Fruit fly (Drosophila melanogaster) whole organism, prepupa: ENCODE measurements around the gene siz.

Experiments
- Blimp-1 ChIP-seq: fragments of 200-800 bp; sonication (Bioruptor generic); optimal IDR thresholded peaks from 3 replicates; lab custom pipeline; 2017; ENCODE audit warnings: missing biosample characterization, missing genetic modification characterization, mild to moderate bottlenecking, moderate library complexity, missing genetic modification reagents
- CG10631 ChIP-seq: fragments of 200-800 bp; sonication (Bioruptor generic); optimal IDR thresholded peaks from 2 replicates; lab custom pipeline; 2016; ENCODE audit warnings: missing biosample characterization, missing genetic modification characterization
- CG10669 ChIP-seq: fragments of 200-800 bp; sonication (Bioruptor generic); optimal IDR thresholded peaks from 3 replicates; lab custom pipeline; 2018; ENCODE audit warnings: missing biosample characterization, mild to moderate bottlenecking, missing genetic modification characterization, moderate library complexity
- CG11294 ChIP-seq: fragments of 200-800 bp; sonication (Bioruptor generic); IDR thresholded peaks from 2 replicates; pipeline ENCODE4 v1.3.6; 2022; ENCODE audit warnings: missing biosample characterization, missing genetic modification characterization
- CG15336 ChIP-seq: fragments of 200-800 bp; sonication (Bioruptor generic); IDR thresholded peaks from 2 replicates; pipeline ENCODE4 v1.3.6; 2022; ENCODE audit warnings: missing biosample characterization, missing genetic modification characterization
- CG1621 ChIP-seq: fragments of 200-800 bp; sonication (Bioruptor generic); optimal IDR thresholded peaks from 3 replicates; lab custom pipeline; 2018; ENCODE audit warnings: missing biosample characterization, mild to moderate bottlenecking, missing genetic modification characterization
- CG3032 ChIP-seq: fragments of 200-800 bp; optimal IDR thresholded peaks from 2 replicates; lab custom pipeline; 2019; ENCODE audit warnings: missing biosample characterization, mild to moderate bottlenecking, missing genetic modification characterization, moderate library complexity
- CG31627 ChIP-seq: fragments of 200-800 bp; sonication (Bioruptor generic); optimal IDR thresholded peaks from 3 replicates; lab custom pipeline; 2016; ENCODE audit warnings: missing biosample characterization, missing genetic modification characterization
- CG32006 ChIP-seq: fragments of 200-800 bp; sonication (Bioruptor generic); optimal IDR thresholded peaks from 3 replicates; lab custom pipeline; 2017; ENCODE audit warnings: missing biosample characterization, mild to moderate bottlenecking, missing genetic modification characterization
- CG34406 ChIP-seq: fragments of 200-800 bp; sonication (Bioruptor generic); optimal IDR thresholded peaks from 3 replicates; lab custom pipeline; 2016; ENCODE audit warnings: missing biosample characterization, missing genetic modification characterization
- CG3919 ChIP-seq: fragments of 200-800 bp; sonication (Bioruptor generic); optimal IDR thresholded peaks from 3 replicates; lab custom pipeline; 2016; ENCODE audit warnings: missing biosample characterization, missing genetic modification characterization
- CG6163 ChIP-seq: fragments of 200-800 bp; sonication (Bioruptor generic); IDR thresholded peaks from 3 replicates; pipeline ENCODE4 v1.3.6; 2022; ENCODE audit warnings: missing biosample characterization, missing genetic modification characterization
- CG6808 ChIP-seq: fragments of 200-800 bp; sonication (Bioruptor generic); optimal IDR thresholded peaks from 3 replicates; lab custom pipeline; 2017; ENCODE audit warnings: missing biosample characterization, missing genetic modification characterization, mild to moderate bottlenecking, moderate library complexity, missing genetic modification reagents
- CG6854 ChIP-seq: fragments of 200-800 bp; sonication (Bioruptor generic); optimal IDR thresholded peaks from 2 replicates; lab custom pipeline; 2017; ENCODE audit warnings: missing biosample characterization, mild to moderate bottlenecking, missing genetic modification characterization
- CG8119 ChIP-seq: fragments of 200-800 bp; sonication (Bioruptor generic); IDR thresholded peaks from 3 replicates; pipeline ENCODE4 v1.3.6; 2022; ENCODE audit warnings: missing biosample characterization, missing genetic modification characterization
- CG9139 ChIP-seq: fragments of 200-800 bp; sonication (Bioruptor generic); optimal IDR thresholded peaks from 3 replicates; lab custom pipeline; 2017; ENCODE audit warnings: missing biosample characterization, mild to moderate bottlenecking, missing genetic modification characterization
- Eip75B ChIP-seq: fragments of 200-800 bp; sonication (Bioruptor generic); optimal IDR thresholded peaks from 3 replicates; lab custom pipeline; 2016; ENCODE audit warnings: missing biosample characterization, missing genetic modification characterization
- Eip78C ChIP-seq: fragments of 200-800 bp; sonication (Bioruptor generic); peaks from one replicate; lab custom pipeline; 2016; ENCODE audit warnings: missing biosample characterization, missing genetic modification characterization
- Eip93F ChIP-seq: fragments of 200-800 bp; sonication (Bioruptor generic); optimal IDR thresholded peaks from 2 replicates; lab custom pipeline; 2016; ENCODE audit warnings: missing biosample characterization, mild to moderate bottlenecking, missing genetic modification characterization
- Ets21C ChIP-seq: fragments of 200-800 bp; sonication (Bioruptor generic); optimal IDR thresholded peaks from 3 replicates; lab custom pipeline; 2016; ENCODE audit warnings: missing biosample characterization, missing genetic modification characterization
- Ets96B ChIP-seq: fragments of 200-800 bp; optimal IDR thresholded peaks from 2 replicates; lab custom pipeline; 2019; ENCODE audit warnings: missing biosample characterization, mild to moderate bottlenecking, missing genetic modification characterization, moderate library complexity
- Gug ChIP-seq: fragments of 200-800 bp; sonication (Bioruptor generic); IDR thresholded peaks from 2 replicates; pipeline ENCODE4 v1.3.6; 2022; ENCODE audit warnings: missing biosample characterization, missing genetic modification characterization
- Hr38 ChIP-seq: sonication (Bioruptor generic); optimal IDR thresholded peaks from 2 replicates; lab custom pipeline; 2016; ENCODE audit warnings: missing biosample characterization, missing genetic modification characterization
- Hr39 ChIP-seq: fragments of 200-800 bp; sonication (Bioruptor generic); optimal IDR thresholded peaks from 2 replicates; lab custom pipeline; 2016; ENCODE audit warnings: missing biosample characterization, missing genetic modification characterization
- Hr4 ChIP-seq: fragments of 200-800 bp; sonication (Bioruptor generic); optimal IDR thresholded peaks from 3 replicates; lab custom pipeline; 2016; ENCODE audit warnings: missing biosample characterization, missing genetic modification characterization
- Lpt ChIP-seq: fragments of 200-800 bp; sonication (Bioruptor generic); optimal IDR thresholded peaks from 3 replicates; lab custom pipeline; 2016; ENCODE audit warnings: missing biosample characterization, missing genetic modification characterization
- Met ChIP-seq: fragments of 200-800 bp; sonication (Bioruptor generic); optimal IDR thresholded peaks from 3 replicates; lab custom pipeline; 2016; ENCODE audit warnings: missing biosample characterization, missing genetic modification characterization
- Smox ChIP-seq: fragments of 200-800 bp; sonication (Bioruptor generic); optimal IDR thresholded peaks from 3 replicates; lab custom pipeline; 2016; ENCODE audit warnings: missing biosample characterization, missing genetic modification characterization
- Sox102F ChIP-seq: fragments of 200-800 bp; sonication (Bioruptor generic); optimal IDR thresholded peaks from 2 replicates; lab custom pipeline; 2016; ENCODE audit warnings: missing biosample characterization, mild to moderate bottlenecking, missing genetic modification characterization
- Sox14 ChIP-seq: fragments of 200-800 bp; sonication (Bioruptor generic); optimal IDR thresholded peaks from 3 replicates; lab custom pipeline; 2016; ENCODE audit warnings: missing biosample characterization, missing genetic modification characterization
- achi ChIP-seq: fragments of 200-800 bp; sonication (Bioruptor generic); optimal IDR thresholded peaks from 3 replicates; lab custom pipeline; 2016; ENCODE audit warnings: missing biosample characterization, missing genetic modification characterization
- cyc ChIP-seq: fragments of 200-800 bp; sonication (Bioruptor generic); optimal IDR thresholded peaks from 3 replicates; lab custom pipeline; 2016; ENCODE audit warnings: missing biosample characterization, missing genetic modification characterization
- dac ChIP-seq: fragments of 200-800 bp; sonication (Bioruptor generic); optimal IDR thresholded peaks from 2 replicates; lab custom pipeline; 2017; ENCODE audit warnings: missing biosample characterization, mild to moderate bottlenecking, missing genetic modification characterization
- dsx ChIP-seq: fragments of 200-800 bp; optimal IDR thresholded peaks from 3 replicates; lab custom pipeline; 2019; ENCODE audit warnings: missing biosample characterization, mild to moderate bottlenecking, missing genetic modification characterization, moderate library complexity; ENCODE audit not compliant: poor library complexity, severe bottlenecking
- eg ChIP-seq: fragments of 200-800 bp; sonication (Bioruptor generic); IDR thresholded peaks from 3 replicates; pipeline ENCODE4 v1.3.6; 2022; ENCODE audit warnings: missing biosample characterization, missing genetic modification characterization
- esn ChIP-seq: fragments of 200-800 bp; sonication (Bioruptor generic); optimal IDR thresholded peaks from 2 replicates; lab custom pipeline; 2016; ENCODE audit warnings: missing biosample characterization, mild to moderate bottlenecking, missing genetic modification characterization, moderate library complexity
- fd59A ChIP-seq: fragments of 200-800 bp; sonication (Bioruptor generic); optimal IDR thresholded peaks from 2 replicates; lab custom pipeline; 2017; ENCODE audit warnings: missing biosample characterization, mild to moderate bottlenecking, missing genetic modification characterization, missing genetic modification reagents
- fkh ChIP-seq: fragments of 200-800 bp; sonication (Bioruptor generic); optimal IDR thresholded peaks from 3 replicates; lab custom pipeline; 2017; ENCODE audit warnings: missing biosample characterization, mild to moderate bottlenecking, missing genetic modification characterization, moderate library complexity
- lz ChIP-seq: fragments of 200-800 bp; sonication (Bioruptor generic); optimal IDR thresholded peaks from 3 replicates; lab custom pipeline; 2016; ENCODE audit warnings: missing biosample characterization, missing genetic modification characterization
- pdm3 ChIP-seq: fragments of 200-800 bp; sonication (Bioruptor generic); optimal IDR thresholded peaks from 3 replicates; lab custom pipeline; 2016; ENCODE audit warnings: missing biosample characterization, missing genetic modification characterization
- salr ChIP-seq, 2 experiments: fragments of 200-800 bp; sonication (Bioruptor generic); optimal IDR thresholded peaks; 3 replicates each; lab custom pipeline; 2016 to 2018; ENCODE audit warnings: missing biosample characterization in 2 of 2, missing genetic modification characterization in 2 of 2, mild to moderate bottlenecking in 1 of 2
- ss ChIP-seq, 2 experiments: fragments of 200-800 bp; sonication (Bioruptor generic); optimal IDR thresholded peaks; 2 replicates in 1 of 2; 3 replicates in 1 of 2; lab custom pipeline; 2017 to 2018; ENCODE audit warnings: mild to moderate bottlenecking in 2 of 2, missing biosample characterization in 2 of 2, missing genetic modification characterization in 2 of 2, moderate library complexity in 1 of 2
- svp ChIP-seq: fragments of 200-800 bp; sonication (Bioruptor generic); peaks from one replicate; lab custom pipeline; 2016; ENCODE audit warnings: missing biosample characterization, missing genetic modification characterization
- vri ChIP-seq: fragments of 200-800 bp; sonication (Bioruptor generic); optimal IDR thresholded peaks from 3 replicates; lab custom pipeline; 2016; ENCODE audit warnings: missing biosample characterization, mild to moderate bottlenecking, missing genetic modification characterization

siz gene

dm6 chr3L:21034281-21035221 is at the start of gene siz:
TSS of gene siz (plus strand) at chr3L:21034535.
- TF ChIP-seq Ets96B (tag; lab: Kevin White, UChicago) (no peak), dac (GFP tag; lab: Kevin White, UChicago) (no peak), ss (GFP tag; optimal IDR thresholded peaks at IDR 0.05; lab: Kevin White, UChicago) (peak; percentile 56 to 66), Met (GFP tag; lab: Kevin White, UChicago) (peak; percentile 20), Hr4 (GFP tag; lab: Kevin White, UChicago) (peak; percentile 21), CG3919 (GFP tag; lab: Kevin White, UChicago) (peak; percentile 24), CG9139 (GFP tag; lab: Kevin White, UChicago) (peak; percentile 16), esn (GFP tag; lab: Kevin White, UChicago) (peak; percentile 39), Sox102F (GFP tag; lab: Kevin White, UChicago) (peak; percentile 30), pdm3 (peak; percentile 5), CG6854 (peak; percentile 52), Ets21C (GFP tag; lab: Kevin White, UChicago) (no peak), achi (no peak), CG1621 (peak; percentile 82), CG6163 (GFP tag; lab: Robert Waterston, UW) (0 out of 3 replicates have a peak, but pooled peaks have one; percentile 13), Lpt (no peak), lz (GFP tag; lab: Kevin White, UChicago) (peak; percentile 14), Eip78C (GFP tag; lab: Kevin White, UChicago) (peak; percentile 72), fd59A (GFP tag; lab: Kevin White, UChicago) (no peak), CG31627 (GFP tag; lab: Kevin White, UChicago) (peak; percentile 16), CG6808 (GFP tag; lab: Kevin White, UChicago) (no peak), vri (GFP tag; lab: Kevin White, UChicago) (peak; percentile 41), CG8119 (GFP tag; lab: Robert Waterston, UW) (no peak), Smox (GFP tag; lab: Kevin White, UChicago) (peak; percentile 25), dsx (GFP tag; lab: Kevin White, UChicago) (peak; percentile 45), svp (peak; percentile 78)
- TF ChIP-seq, all 60 proteins: peak for 18

- TF ChIP-seq Eip75B (GFP tag; lab: Kevin White, UChicago) (peak; percentile 45), Met (GFP tag; lab: Kevin White, UChicago) (peak; percentile 26), cyc (GFP tag; lab: Kevin White, UChicago) (peak; percentile 20), CG15336 (GFP tag; lab: Robert Waterston, UW) (peak; percentile 78), lz (GFP tag; lab: Kevin White, UChicago) (peak; percentile 5), Hr39 (peak; percentile 5), Smox (GFP tag; lab: Kevin White, UChicago) (peak; percentile 32), CG31627 (GFP tag; lab: Kevin White, UChicago) (no peak), CG3032 (tag; lab: Kevin White, UChicago) (peak; percentile 86), Eip93F (GFP tag; lab: Kevin White, UChicago) (no peak), dsx (GFP tag; lab: Kevin White, UChicago) (peak; percentile 80), dac (GFP tag; lab: Kevin White, UChicago) (peak; percentile 50), Blimp-1 (GFP tag; lab: Kevin White, UChicago) (peak; percentile 29), achi (peak; percentile 80), CG34406 (GFP tag; lab: Kevin White, UChicago) (peak; percentile 76), CG32006 (GFP tag; lab: Kevin White, UChicago) (peak; percentile 95), salr (GFP tag; optimal IDR thresholded peaks at IDR 0.05; lab: Kevin White, UChicago) (peak; percentile 8 to 96), esn (GFP tag; lab: Kevin White, UChicago) (peak; percentile 67), fkh (no peak), Sox102F (GFP tag; lab: Kevin White, UChicago) (no peak), ss (GFP tag; optimal IDR thresholded peaks at IDR 0.05; lab: Kevin White, UChicago) (peak; percentile 64 to 86), pdm3 (peak; percentile 49), eg (GFP tag; lab: Robert Waterston, UW) (peak; percentile 57; the same call in 2 of the 3 replicates), CG3919 (GFP tag; lab: Kevin White, UChicago) (peak; percentile 79), Sox14 (peak; percentile 22), fd59A (GFP tag; lab: Kevin White, UChicago) (peak; percentile 31), Ets21C (GFP tag; lab: Kevin White, UChicago) (no peak), Eip78C (GFP tag; lab: Kevin White, UChicago) (peak; percentile 93), Gug (GFP tag; lab: Robert Waterston, UW) (peak; percentile 54), Hr38 (no peak), CG10669 (GFP tag; lab: Kevin White, UChicago) (peak; percentile 50), CG10631 (GFP tag; lab: Kevin White, UChicago) (peak; percentile 85), CG11294 (GFP tag; lab: Robert Waterston, UW) (peak; percentile 23; the same call in 1 of the 2 replicates), Lpt (peak; percentile 76)
These were observed 47.4 kb upstream of the siz start for dm6 chr3L:20986929-20987363.
